Worm (Caenorhabditis elegans): ENCODE results near the gene tsn-1.

tsn-1 gene

ce11 chrII:4665359-4665758, 41.3 kb upstream of the tsn-1 start, which contains the start of gene T05A7.11:
T05A7.11 (minus strand) TSS chrII:4665459.
- TF ChIP-seq pat-9 (tag; optimal IDR thresholded peaks at IDR 0.05) (no peak), madf-2 (tag; optimal IDR thresholded peaks at IDR 0.05) (no peak), hlh-30 (tag; optimal IDR thresholded peaks at IDR 0.05; ENCODE audit: insufficient read depth) (no peak), ceh-9 (tag; optimal IDR thresholded peaks at IDR 0.05) (no peak), ceh-48 (tag; optimal IDR thresholded peaks at IDR 0.05) (no peak), ceh-2 (tag; optimal IDR thresholded peaks at IDR 0.05) (no peak), lin-11 (tag; optimal IDR thresholded peaks at IDR 0.05) (no peak), sox-4 (tag; optimal IDR thresholded peaks at IDR 0.05) (no peak), ref-2 (tag; optimal IDR thresholded peaks at IDR 0.05) (no peak)

- TF ChIP-seq unc-3 (GFP tag; conservative IDR thresholded peaks at IDR 0.05) (no peak), unc-3 (tag; optimal IDR thresholded peaks at IDR 0.05) (no peak), lin-11 (tag; optimal IDR thresholded peaks at IDR 0.05) (no peak), ceh-30 (tag; optimal IDR thresholded peaks at IDR 0.05) (no peak), nfya-1 (tag; optimal IDR thresholded peaks at IDR 0.05) (no peak), dve-1 (tag; optimal IDR thresholded peaks at IDR 0.05) (no peak), ceh-45 (GFP tag; IDR thresholded peaks at IDR 0.05) (no peak), F13H6.1 (tag; optimal IDR thresholded peaks at IDR 0.05) (no peak), C08G9.2 (tag; optimal IDR thresholded peaks at IDR 0.05) (no peak), npax-4 (tag; optimal IDR thresholded peaks at IDR 0.05) (no peak), fax-1 (tag; optimal IDR thresholded peaks at IDR 0.05) (no peak), ahr-1 (tag; optimal IDR thresholded peaks at IDR 0.05) (no peak), ama-1 (optimal IDR thresholded peaks at IDR 0.05) (no peak), hlh-6 (tag; optimal IDR thresholded peaks at IDR 0.05) (no peak), hlh-13 (GFP tag; optimal IDR thresholded peaks at IDR 0.05) (no peak)
These were observed 39.0 kb upstream of the tsn-1 start, which contains the start of gene fut-5 for ce11 chrII:4667572-4667971. fut-5 (minus strand) TSS chrII:4667672.

ce11 chrII:4671692-4672091, 34.9 kb upstream of the tsn-1 start, which contains the start of gene T05A7.6:
T05A7.6 (minus strand) TSS chrII:4671792.
- TF ChIP-seq elt-2 (tag; optimal IDR thresholded peaks at IDR 0.05): no peak
- TF ChIP-seq ama-1 (optimal IDR thresholded peaks at IDR 0.05): no peak
- no peak for TF ChIP-seq fkh-10 (GFP tag; optimal IDR thresholded peaks at IDR 0.05)

- TF ChIP-seq sox-2 (GFP tag; IDR thresholded peaks at IDR 0.05) (peak; percentile 33; the same call in 1 of the 2 replicates), npax-4 (tag; optimal IDR thresholded peaks at IDR 0.05) (no peak), mec-3 (tag; optimal IDR thresholded peaks at IDR 0.05; ENCODE audit: borderline replicate concordance) (no peak), eyg-1 (tag; optimal IDR thresholded peaks at IDR 0.05) (peak; percentile 12), ceh-14 (tag; optimal IDR thresholded peaks at IDR 0.05) (peak; percentile 63), hlh-30 (tag; optimal IDR thresholded peaks at IDR 0.05; ENCODE audit: insufficient read depth) (peak; percentile 54), hlh-8 (tag; optimal IDR thresholded peaks at IDR 0.05) (peak; percentile 52), lim-6 (tag; optimal IDR thresholded peaks at IDR 0.05) (peak; percentile 31), C08G9.2 (tag; optimal IDR thresholded peaks at IDR 0.05) (no peak), ceh-48 (tag; optimal IDR thresholded peaks at IDR 0.05) (peak; percentile 39), tbx-2 (tag; optimal IDR thresholded peaks at IDR 0.05) (peak; percentile 71), tbx-7 (tag; optimal IDR thresholded peaks at IDR 0.05) (no peak), ceh-18 (tag; optimal IDR thresholded peaks at IDR 0.05) (peak; percentile 17), syd-9 (tag; optimal IDR thresholded peaks at IDR 0.05) (peak; percentile 37), nfya-1 (tag; optimal IDR thresholded peaks at IDR 0.05) (peak; percentile 64), ceh-45 (GFP tag; IDR thresholded peaks at IDR 0.05) (no peak), unc-42 (tag; optimal IDR thresholded peaks at IDR 0.05) (peak; percentile 93), elt-2 (tag; optimal IDR thresholded peaks at IDR 0.05) (peak; percentile 43), ceh-31 (tag; optimal IDR thresholded peaks at IDR 0.05) (peak; percentile 63), rnt-1 (tag; optimal IDR thresholded peaks at IDR 0.05) (peak; percentile 68), ref-2 (tag; optimal IDR thresholded peaks at IDR 0.05) (peak; percentile 57)
These were observed 34.0 kb upstream of the tsn-1 start, which contains the start of the genes clec-140 and hmg-11 for ce11 chrII:4672584-4673110. clec-140 (plus strand) TSS chrII:4673060. hmg-11 (plus strand) TSS chrII:4673085.
